Fruit fly (Drosophila melanogaster): ENCODE measurements around the gene Arpc3B.

Gene Arpc3B

dm6 chrX:17107401-17107916, 1.8 kb upstream of the Arpc3B start, which contains the start of gene CG5004 (continued):
- TF ChIP-seq pnt (GFP tag; optimal IDR thresholded peaks at IDR 0.05), result no peak
- TF ChIP-seq Ada2b (GFP tag; IDR thresholded peaks at IDR 0.05), result no peak
- no peak for TF ChIP-seq CG30403 (GFP tag; optimal IDR thresholded peaks at IDR 0.05)
- peak; percentile 72 for TF ChIP-seq sd (tag; optimal IDR thresholded peaks at IDR 0.05)
- no peak for TF ChIP-seq CG18599 (GFP tag; optimal IDR thresholded peaks at IDR 0.05)
- no peak for TF ChIP-seq Camta (GFP tag; optimal IDR thresholded peaks at IDR 0.05)
- TF ChIP-seq CG11560 (tag; IDR thresholded peaks at IDR 0.05), result no peak
- no peak for TF ChIP-seq CG8089 (GFP tag; optimal IDR thresholded peaks at IDR 0.05)
- no peak for TF ChIP-seq fru (optimal IDR thresholded peaks at IDR 0.05)
- no peak for TF ChIP-seq CG12942 (GFP tag; optimal IDR thresholded peaks at IDR 0.05)
- no peak; the same call in 2 of the 3 replicates for TF ChIP-seq ci (GFP tag; IDR thresholded peaks at IDR 0.05)
- peak; percentile 48 for TF ChIP-seq CG1603 (tag; optimal IDR thresholded peaks at IDR 0.05)
- TF ChIP-seq CG31388 (GFP tag; optimal IDR thresholded peaks at IDR 0.05), result no peak
- no peak for TF ChIP-seq ranshi (GFP tag; IDR thresholded peaks at IDR 0.05)
- TF ChIP-seq ATbp (GFP tag; optimal IDR thresholded peaks at IDR 0.05), result no peak
- no peak for TF ChIP-seq hkb (optimal IDR thresholded peaks at IDR 0.05)
- no peak for TF ChIP-seq hkb (GFP tag; IDR thresholded peaks at IDR 0.05)
- TF ChIP-seq tx (GFP tag; optimal IDR thresholded peaks at IDR 0.05), result no peak
- TF ChIP-seq wdn (GFP tag; IDR thresholded peaks at IDR 0.05), result no peak
- no peak for TF ChIP-seq mirr (GFP tag; optimal IDR thresholded peaks at IDR 0.05)
- peak; percentile 10 for TF ChIP-seq CG12391 (tag; optimal IDR thresholded peaks at IDR 0.05)
- no peak for TF ChIP-seq Sox102F (GFP tag; optimal IDR thresholded peaks at IDR 0.05)
- no peak for TF ChIP-seq H2.0 (GFP tag; IDR thresholded peaks at IDR 0.05)
- no peak for TF ChIP-seq CG32532 (GFP tag; IDR thresholded peaks at IDR 0.05)
- TF ChIP-seq Blimp-1 (GFP tag; optimal IDR thresholded peaks at IDR 0.05), result no peak
- TF ChIP-seq CG43689 (GFP tag; IDR thresholded peaks at IDR 0.05), result no peak
- TF ChIP-seq CG11696 (GFP tag; IDR thresholded peaks at IDR 0.05), result no peak
- peak; percentile 2 for TF ChIP-seq CG2116 (GFP tag; optimal IDR thresholded peaks at IDR 0.05)
- no peak for TF ChIP-seq Mad (GFP tag; optimal IDR thresholded peaks at IDR 0.05)
- TF ChIP-seq yki (optimal IDR thresholded peaks at IDR 0.05), result no peak
- no peak for TF ChIP-seq TFAM (GFP tag; optimal IDR thresholded peaks at IDR 0.05)
- no peak for TF ChIP-seq CG17912 (GFP tag; optimal IDR thresholded peaks at IDR 0.05)
- no peak for TF ChIP-seq esg (GFP tag; conservative IDR thresholded peaks at IDR 0.05)
- no peak for TF ChIP-seq CG7556 (GFP tag; optimal IDR thresholded peaks at IDR 0.05)
- peak; percentile 9 for TF ChIP-seq HHEX (GFP tag; optimal IDR thresholded peaks at IDR 0.05)
- peak; percentile 18 for TF ChIP-seq oc (tag; optimal IDR thresholded peaks at IDR 0.05)
- no peak for TF ChIP-seq slbo (GFP tag; IDR thresholded peaks at IDR 0.05)
- no peak for TF ChIP-seq ab (GFP tag; optimal IDR thresholded peaks at IDR 0.05)
- TF ChIP-seq CG11504 (tag; optimal IDR thresholded peaks at IDR 0.05), result no peak
- TF ChIP-seq CG34376 (GFP tag; optimal IDR thresholded peaks at IDR 0.05), result peak; percentile 32
- no peak for TF ChIP-seq maf-S (GFP tag; optimal IDR thresholded peaks at IDR 0.05)
- TF ChIP-seq MBD-R2 (GFP tag; IDR thresholded peaks at IDR 0.05), result peak; percentile 11; the same call in 1 of the 2 replicates
- no peak for TF ChIP-seq phol (tag; optimal IDR thresholded peaks at IDR 0.05)
- TF ChIP-seq vvl (GFP tag; IDR thresholded peaks at IDR 0.05), result peak; percentile 38; the same call in 1 of the 2 replicates
- no peak for TF ChIP-seq ssp (GFP tag; IDR thresholded peaks at IDR 0.05)
- no peak for TF ChIP-seq en (GFP tag; optimal IDR thresholded peaks at IDR 0.05)
- no peak for TF ChIP-seq CG9215 (GFP tag; IDR thresholded peaks at IDR 0.05)
- TF ChIP-seq CG13296 (GFP tag; optimal IDR thresholded peaks at IDR 0.05), result peak; percentile 10
- TF ChIP-seq CG17802 (tag; optimal IDR thresholded peaks at IDR 0.05), result no peak
- no peak for TF ChIP-seq CG10462 (GFP tag; optimal IDR thresholded peaks at IDR 0.05)
- no peak for TF ChIP-seq repo (GFP tag; optimal IDR thresholded peaks at IDR 0.05)
- TF ChIP-seq CG13894 (tag; optimal IDR thresholded peaks at IDR 0.05), result peak; percentile 20
- no peak for TF ChIP-seq CG1024 (GFP tag; IDR thresholded peaks at IDR 0.05)

Data from whole organism, embryonic.